Worm (Caenorhabditis elegans): Measurements from ENCODE around the gene H41C03.1.

The H41C03.1 gene

DNA sequence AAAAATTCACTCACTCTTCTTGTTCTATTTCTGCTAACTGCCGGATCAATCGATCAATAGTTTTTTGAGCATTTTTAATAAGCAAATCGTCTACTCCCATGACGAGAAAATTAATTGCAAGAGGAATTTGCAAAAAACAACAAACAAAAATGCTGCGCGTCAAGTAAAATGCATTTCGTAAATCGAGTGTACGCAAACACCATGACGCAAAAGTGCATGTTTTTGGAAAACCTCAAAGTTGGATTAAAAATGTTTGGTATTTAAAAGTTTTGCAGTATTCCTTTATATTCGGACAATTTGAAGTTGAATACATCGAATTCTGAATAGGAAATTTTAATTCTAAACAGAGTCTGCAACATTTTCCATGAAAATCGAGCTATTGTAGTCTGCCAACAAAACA lies 15.0 kb upstream of the H41C03.1 start, which contains the start of gene ZK1248.19 (continued):
- no peak for TF ChIP-seq tbx-2 (tag; optimal IDR thresholded peaks at IDR 0.05)
- TF ChIP-seq swsn-7 (tag; optimal IDR thresholded peaks at IDR 0.05) = peak; percentile 17
- no peak for TF ChIP-seq lir-3 (tag; optimal IDR thresholded peaks at IDR 0.05; ENCODE audit: poor library complexity)
- TF ChIP-seq nhr-77 (tag; optimal IDR thresholded peaks at IDR 0.05) = no peak
- no peak for TF ChIP-seq ceh-8 (GFP tag; optimal IDR thresholded peaks at IDR 0.05)
- no peak for TF ChIP-seq mef-2 (tag; optimal IDR thresholded peaks at IDR 0.05)
- no peak for TF ChIP-seq sup-37 (GFP tag; optimal IDR thresholded peaks at IDR 0.05)
- TF ChIP-seq fos-1 (tag; optimal IDR thresholded peaks at IDR 0.05) = no peak
- TF ChIP-seq ztf-4 (tag; optimal IDR thresholded peaks at IDR 0.05) = no peak
- TF ChIP-seq ets-5 (GFP tag; IDR thresholded peaks at IDR 0.05) = no peak
- no peak for TF ChIP-seq egl-13 (tag; optimal IDR thresholded peaks at IDR 0.05)
- TF ChIP-seq nhr-237 (tag; optimal IDR thresholded peaks at IDR 0.05) = no peak
- TF ChIP-seq ceh-82 (tag; optimal IDR thresholded peaks at IDR 0.05) = peak in 1 of 3 experiments; percentile 13
- no peak for TF ChIP-seq lin-15B (tag; optimal IDR thresholded peaks at IDR 0.05)
- TF ChIP-seq nhr-11 (tag; optimal IDR thresholded peaks at IDR 0.05) = no peak
- TF ChIP-seq Y116A8C.19 (tag; optimal IDR thresholded peaks at IDR 0.05; ENCODE audit: borderline replicate concordance) = no peak
- TF ChIP-seq ceh-88 (GFP tag; IDR thresholded peaks at IDR 0.05) = no peak
- TF ChIP-seq isw-1 (GFP tag; IDR thresholded peaks at IDR 0.05) = no peak
- TF ChIP-seq zip-4 (GFP tag; optimal IDR thresholded peaks at IDR 0.05) = no peak
- TF ChIP-seq zag-1 (tag; optimal IDR thresholded peaks at IDR 0.05) = no peak
- no peak for TF ChIP-seq hlh-4 (tag; optimal IDR thresholded peaks at IDR 0.05)
- TF ChIP-seq jun-1 (tag; optimal IDR thresholded peaks at IDR 0.05) = no peak
- no peak for TF ChIP-seq nhr-84 (tag; optimal IDR thresholded peaks at IDR 0.05)
- TF ChIP-seq F16B12.6 (tag; optimal IDR thresholded peaks at IDR 0.05) = peak; percentile 88
- TF ChIP-seq nhr-90 (tag; optimal IDR thresholded peaks at IDR 0.05; ENCODE audit: poor library complexity) = no peak
- TF ChIP-seq ceh-90 (tag; optimal IDR thresholded peaks at IDR 0.05) = no peak
- TF ChIP-seq pax-3 (tag; optimal IDR thresholded peaks at IDR 0.05) = no peak
- TF ChIP-seq ztf-11 (tag; optimal IDR thresholded peaks at IDR 0.05) = no peak
- TF ChIP-seq xbp-1 (tag; optimal IDR thresholded peaks at IDR 0.05) = peak; percentile 15
- no peak for TF ChIP-seq tlp-1 (tag; optimal IDR thresholded peaks at IDR 0.05)
- no peak for TF ChIP-seq ceh-63 (GFP tag; optimal IDR thresholded peaks at IDR 0.05)
- no peak for TF ChIP-seq hpl-2 (GFP tag; optimal IDR thresholded peaks at IDR 0.05)
- no peak for TF ChIP-seq vab-15 (tag; optimal IDR thresholded peaks at IDR 0.05)
- no peak for TF ChIP-seq skn-1 (tag; optimal IDR thresholded peaks at IDR 0.05)
- TF ChIP-seq fkh-8 (tag; optimal IDR thresholded peaks at IDR 0.05) = no peak
- TF ChIP-seq blmp-1 (tag; optimal IDR thresholded peaks at IDR 0.05) = no peak
- no peak for TF ChIP-seq irx-1 (tag; optimal IDR thresholded peaks at IDR 0.05)
- TF ChIP-seq snu-23 (GFP tag; optimal IDR thresholded peaks at IDR 0.05) = peak; percentile 53
- TF ChIP-seq lin-13 (GFP tag; optimal IDR thresholded peaks at IDR 0.05) = no peak
- peak; percentile 16 for TF ChIP-seq mep-1 (tag; optimal IDR thresholded peaks at IDR 0.05)
- peak; percentile 42 to 58 for TF ChIP-seq lsy-2 (tag; optimal IDR thresholded peaks at IDR 0.05)
- no peak for TF ChIP-seq unc-30 (tag; optimal IDR thresholded peaks at IDR 0.05)
- no peak for TF ChIP-seq nhr-12 (tag; optimal IDR thresholded peaks at IDR 0.05)
- no peak for TF ChIP-seq mdl-1 (tag; optimal IDR thresholded peaks at IDR 0.05)
- no peak for TF ChIP-seq alr-1 (tag; optimal IDR thresholded peaks at IDR 0.05; ENCODE audit: borderline replicate concordance)
- TF ChIP-seq sptf-1 (tag; optimal IDR thresholded peaks at IDR 0.05) = no peak
- TF ChIP-seq lin-39 (tag; optimal IDR thresholded peaks at IDR 0.05) = no peak
- no peak for TF ChIP-seq pqm-1 (tag; optimal IDR thresholded peaks at IDR 0.05)
- peak; percentile 35 for TF ChIP-seq nhr-47 (tag; optimal IDR thresholded peaks at IDR 0.05)
- no peak for TF ChIP-seq unc-98 (GFP tag; IDR thresholded peaks at IDR 0.05)
- TF ChIP-seq rnt-1 (tag; optimal IDR thresholded peaks at IDR 0.05) = peak; percentile 56
- TF ChIP-seq snpc-4 (tag; optimal IDR thresholded peaks at IDR 0.05) = peak; percentile 0
- TF ChIP-seq aly-2 (tag; optimal IDR thresholded peaks at IDR 0.05) = no peak
- TF ChIP-seq C04F5.9 (tag; optimal IDR thresholded peaks at IDR 0.05) = no peak
- no peak for TF ChIP-seq unc-62 (GFP tag; optimal IDR thresholded peaks at IDR 0.05)
